Worm (Caenorhabditis elegans) whole organism, early embryonic: ENCODE results near the gene clec-264.

ENCODE experiments used
- B0310.2 ChIP-seq: sonication (generic microtip); optimal IDR thresholded peaks from 2 replicates; lab custom pipeline; 2016; ENCODE audit warnings: mild to moderate bottlenecking, missing genetic modification characterization, missing compliant biosample characterization
- F13C5.2 ChIP-seq: sonication (generic microtip); optimal IDR thresholded peaks from 2 replicates; lab custom pipeline; 2017; ENCODE audit warnings: mild to moderate bottlenecking, missing genetic modification characterization, inconsistent platforms, missing compliant biosample characterization
- aly-1 ChIP-seq: sonication (generic microtip); optimal IDR thresholded peaks from 2 replicates; lab custom pipeline; 2016; ENCODE audit warnings: missing genetic modification characterization, missing compliant biosample characterization
- ama-1 ChIP-seq: fragments of 150-350 bp; optimal IDR thresholded peaks from 2 replicates; lab custom pipeline; 2014
- ceh-13 ChIP-seq: fragments of 200-800 bp; sonication (Bioruptor generic); optimal IDR thresholded peaks from 2 replicates; lab custom pipeline; 2018; ENCODE audit warnings: mild to moderate bottlenecking, missing genetic modification characterization, missing compliant biosample characterization
- ceh-36 ChIP-seq: sonication (generic microtip); optimal IDR thresholded peaks from 2 replicates; lab custom pipeline; 2016; ENCODE audit warnings: missing genetic modification characterization, inconsistent platforms, missing compliant biosample characterization
- ets-7 ChIP-seq: sonication (generic microtip); optimal IDR thresholded peaks from 2 replicates; lab custom pipeline; 2016; ENCODE audit warnings: missing genotype, missing genetic modification characterization, missing compliant biosample characterization
- flt-1 ChIP-seq: fragments of 200-800 bp; sonication (Bioruptor generic); IDR thresholded peaks from 2 replicates; pipeline ENCODE4 v1.3.6; 2022; ENCODE audit warnings: missing genetic modification characterization, missing compliant biosample characterization
- hmbx-1 ChIP-seq: sonication (generic microtip); optimal IDR thresholded peaks from 2 replicates; lab custom pipeline; 2016; ENCODE audit warnings: mild to moderate bottlenecking, missing genetic modification characterization, missing compliant biosample characterization
- hmg-4 ChIP-seq: fragments of 200-800 bp; sonication (Bioruptor generic); optimal IDR thresholded peaks from 2 replicates; lab custom pipeline; 2018; ENCODE audit warnings: mild to moderate bottlenecking, missing genetic modification characterization, missing compliant biosample characterization
- hnd-1 ChIP-seq: sonication (generic microtip); optimal IDR thresholded peaks from 2 replicates; lab custom pipeline; 2016; ENCODE audit warnings: missing genetic modification characterization, missing compliant biosample characterization
- pes-1 ChIP-seq: fragments of 200-800 bp; sonication (Bioruptor generic); IDR thresholded peaks from 2 replicates; pipeline ENCODE4 v1.3.6; 2022; ENCODE audit warnings: missing genetic modification reagents, missing genetic modification characterization, missing compliant biosample characterization
- scrt-1 ChIP-seq: fragments of 200-800 bp; sonication (Bioruptor generic); IDR thresholded peaks from 2 replicates; pipeline ENCODE4 v1.3.6; 2022; ENCODE audit warnings: missing genetic modification characterization, missing compliant biosample characterization
- sea-1 ChIP-seq: fragments of 200-800 bp; sonication (Bioruptor generic); conservative IDR thresholded peaks from 2 replicates; pipeline ENCODE4 v1.3.6; 2022; ENCODE audit warnings: missing genetic modification characterization, missing compliant biosample characterization
- tbx-11 ChIP-seq: fragments of 200-800 bp; sonication (Bioruptor generic); IDR thresholded peaks from 2 replicates; pipeline ENCODE4 v1.3.6; 2022; ENCODE audit warnings: missing genetic modification characterization, missing compliant biosample characterization
- tbx-37 ChIP-seq: fragments of 200-800 bp; sonication (Bioruptor generic); conservative IDR thresholded peaks from 2 replicates; pipeline ENCODE4 v1.3.6; 2022; ENCODE audit warnings: missing genetic modification reagents, missing genetic modification characterization, missing compliant biosample characterization
- tra-4 ChIP-seq: sonication (generic microtip); optimal IDR thresholded peaks from 2 replicates; lab custom pipeline; 2017; ENCODE audit warnings: missing genetic modification characterization, missing compliant biosample characterization

Gene clec-264

ce11 chrV:20828820-20829219 is 21.7 kb downstream of the clec-264 start, which contains the start of gene sbt-1:
sbt-1 (minus strand) TSS chrV:20828881.
- TF ChIP-seq tra-4 (tag; lab: Kevin White, UChicago) (no peak), flt-1 (GFP tag; lab: Robert Waterston, UW) (no peak), ets-7 (tag; lab: Kevin White, UChicago) (no peak), hmbx-1 (tag; lab: Kevin White, UChicago) (no peak), hmg-4 (GFP tag; lab: Kevin White, UChicago) (no peak), sea-1 (GFP tag; lab: Robert Waterston, UW) (no peak), F13C5.2 (no peak)

DNA sequence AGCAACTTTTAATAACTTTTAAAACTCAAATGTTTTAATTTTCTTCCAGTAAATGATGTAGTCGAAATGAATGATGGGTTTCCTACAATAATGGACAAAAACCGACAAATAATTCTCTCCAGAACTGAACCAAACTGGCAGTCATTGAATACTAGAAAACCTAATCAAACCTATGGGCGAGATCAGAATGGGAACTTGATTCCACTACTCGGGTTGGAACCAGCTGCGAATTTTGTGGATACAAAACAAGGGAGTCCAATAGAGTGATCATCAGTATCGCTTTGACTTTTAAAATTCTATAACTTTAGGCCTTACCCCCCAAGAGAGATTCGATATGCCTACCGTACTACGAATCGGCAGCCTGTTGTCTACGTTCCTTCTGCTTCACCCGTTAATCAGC is 23.9 kb downstream of the clec-264 start:
- TF ChIP-seq ets-7 (tag; lab: Kevin White, UChicago): no peak
- no peak for TF ChIP-seq scrt-1 (GFP tag; lab: Robert Waterston, UW)
- no peak for TF ChIP-seq pes-1 (GFP tag; lab: Robert Waterston, UW)
- no peak for TF ChIP-seq hmbx-1 (tag; lab: Kevin White, UChicago)
- no peak for TF ChIP-seq tbx-11
- no peak for TF ChIP-seq F13C5.2
- no peak for TF ChIP-seq ama-1 (lab: Kevin White, UChicago)
- no peak for TF ChIP-seq hmg-4 (GFP tag; lab: Kevin White, UChicago)
- no peak for TF ChIP-seq flt-1 (GFP tag; lab: Robert Waterston, UW)
- TF ChIP-seq ceh-13 (GFP tag; lab: Kevin White, UChicago): no peak
- no peak for TF ChIP-seq aly-1 (tag; lab: Kevin White, UChicago)
- TF ChIP-seq tbx-37: no peak
- TF ChIP-seq ceh-36: no peak
- TF ChIP-seq sea-1 (GFP tag; lab: Robert Waterston, UW): no peak

DNA sequence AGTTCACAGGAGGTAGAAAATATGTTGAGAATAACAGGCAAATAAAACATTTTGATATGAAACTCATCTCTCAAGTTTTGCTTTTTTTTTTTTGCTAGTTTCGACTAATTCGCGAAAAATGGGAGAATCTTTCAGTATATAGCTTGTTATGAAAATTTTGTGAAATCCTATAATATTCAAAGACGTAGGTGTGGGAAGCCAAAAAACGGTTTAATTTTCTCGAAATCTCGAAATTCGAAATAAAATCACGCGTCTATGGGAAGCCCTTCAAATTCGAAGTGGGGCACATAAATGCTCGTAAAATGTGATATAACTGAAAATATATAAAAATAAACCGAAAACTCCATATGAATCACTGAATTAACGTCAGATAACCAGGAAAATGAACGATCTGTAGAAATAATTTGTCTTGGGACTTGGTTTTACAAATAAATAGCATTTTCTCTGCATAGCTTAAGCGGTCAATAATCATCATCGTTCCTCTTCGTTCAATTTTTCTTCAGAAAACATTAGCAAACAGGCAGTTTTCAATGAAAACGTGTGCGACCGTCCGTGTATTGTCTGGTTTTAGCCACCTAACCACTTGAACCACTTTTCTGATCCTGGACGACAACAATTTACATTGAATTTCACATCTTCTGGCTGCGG is 25.4 kb downstream of the clec-264 start, which contains the start of the genes gcy-22 and grl-14:
Gene gcy-22, minus strand, starts transcription at position 101 of the 648 bp plus-strand sequence.
Gene grl-14, plus strand, starts transcription at position 598 of the 648 bp plus-strand sequence.
- TF ChIP-seq aly-1 (tag; lab: Kevin White, UChicago): no peak
- no peak for TF ChIP-seq tbx-37
- no peak for TF ChIP-seq tbx-11
- TF ChIP-seq ets-7 (tag; lab: Kevin White, UChicago): no peak
- no peak for TF ChIP-seq ama-1 (lab: Kevin White, UChicago)
- TF ChIP-seq ceh-36: no peak

DNA sequence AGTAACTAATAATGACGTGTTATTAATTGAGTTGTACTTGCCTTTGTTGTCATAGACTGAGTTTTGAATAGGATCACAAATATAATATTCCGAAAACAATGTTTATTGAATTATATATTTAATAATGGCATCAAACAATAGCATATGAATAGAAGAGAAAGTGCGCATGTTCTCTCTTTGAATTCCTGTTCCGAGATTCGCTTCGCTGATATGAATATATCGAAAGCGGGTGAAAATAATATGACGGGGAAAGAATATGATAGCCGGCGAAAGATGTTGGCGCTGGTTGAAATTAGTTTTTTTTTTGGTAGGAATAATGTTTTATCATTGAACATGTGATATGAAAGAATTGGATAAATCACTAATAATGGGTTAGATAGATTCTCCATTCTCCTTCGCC is 30.5 kb downstream of the clec-264 start, which contains the start of gene T03D8.6:
Gene T03D8.6, minus strand, starts transcription at position 298 of the 400 bp plus-strand sequence.
- TF ChIP-seq pes-1 (GFP tag; lab: Robert Waterston, UW): no peak
- no peak for TF ChIP-seq hmg-4 (GFP tag; lab: Kevin White, UChicago)
- TF ChIP-seq tbx-37: no peak
- TF ChIP-seq flt-1 (GFP tag; lab: Robert Waterston, UW): no peak
- no peak for TF ChIP-seq ceh-36
- no peak for TF ChIP-seq ama-1 (lab: Kevin White, UChicago)
- no peak for TF ChIP-seq ets-7 (tag; lab: Kevin White, UChicago)
- TF ChIP-seq tra-4 (tag; lab: Kevin White, UChicago): no peak
- TF ChIP-seq hmbx-1 (tag; lab: Kevin White, UChicago): no peak
- TF ChIP-seq ceh-13 (GFP tag; lab: Kevin White, UChicago): no peak
- TF ChIP-seq B0310.2 (tag; lab: Kevin White, UChicago): no peak
- no peak for TF ChIP-seq tbx-11
- no peak for TF ChIP-seq aly-1 (tag; lab: Kevin White, UChicago)
- no peak for TF ChIP-seq hnd-1 (tag; lab: Kevin White, UChicago)
- no peak for TF ChIP-seq F13C5.2
- no peak for TF ChIP-seq sea-1 (GFP tag; lab: Robert Waterston, UW)
- no peak for TF ChIP-seq scrt-1 (GFP tag; lab: Robert Waterston, UW)

DNA sequence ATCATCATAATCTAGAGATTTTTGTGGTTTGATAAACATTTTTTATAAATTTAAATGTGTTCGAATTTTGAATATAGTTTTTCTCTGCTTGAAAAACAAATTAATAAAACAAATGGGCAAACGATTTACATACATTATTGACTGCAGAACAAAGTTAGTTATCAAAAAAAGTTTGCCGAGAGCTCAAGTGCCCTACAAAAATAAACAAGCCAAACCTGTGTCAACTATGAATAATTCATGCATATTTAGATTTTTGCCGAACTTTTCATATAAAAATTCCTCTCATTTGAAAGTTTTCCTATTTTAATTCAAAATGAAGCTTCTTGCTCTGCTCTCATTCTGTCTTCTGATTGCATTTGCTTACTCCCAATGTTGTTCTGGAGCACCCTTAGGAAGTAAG is 34.7 kb downstream of the clec-264 start, which contains the start of gene sshk-1:
Gene sshk-1, plus strand, starts transcription at position 301 of the 400 bp plus-strand sequence.
- TF ChIP-seq hnd-1 (tag; lab: Kevin White, UChicago): no peak
- TF ChIP-seq tbx-37: no peak
- TF ChIP-seq hmbx-1 (tag; lab: Kevin White, UChicago): no peak
- no peak for TF ChIP-seq ceh-36
- no peak for TF ChIP-seq ama-1 (lab: Kevin White, UChicago)
- no peak for TF ChIP-seq F13C5.2

ce11 chrV:20814424-20814823 is 36.1 kb downstream of the clec-264 start, which contains the start of gene Y44A6D.7:
Y44A6D.7 (plus strand) TSS chrV:20814724.
- TF ChIP-seq pes-1 (GFP tag; lab: Robert Waterston, UW) (no peak), B0310.2 (tag; lab: Kevin White, UChicago) (no peak), hmg-4 (GFP tag; lab: Kevin White, UChicago) (no peak), hmbx-1 (tag; lab: Kevin White, UChicago) (no peak), ama-1 (lab: Kevin White, UChicago) (no peak), tra-4 (tag; lab: Kevin White, UChicago) (no peak), F13C5.2 (no peak), tbx-37 (no peak), flt-1 (GFP tag; lab: Robert Waterston, UW) (no peak), scrt-1 (GFP tag; lab: Robert Waterston, UW) (no peak), hnd-1 (tag; lab: Kevin White, UChicago) (no peak), ets-7 (tag; lab: Kevin White, UChicago) (no peak), tbx-11 (no peak), ceh-36 (no peak), aly-1 (tag; lab: Kevin White, UChicago) (no peak)

DNA sequence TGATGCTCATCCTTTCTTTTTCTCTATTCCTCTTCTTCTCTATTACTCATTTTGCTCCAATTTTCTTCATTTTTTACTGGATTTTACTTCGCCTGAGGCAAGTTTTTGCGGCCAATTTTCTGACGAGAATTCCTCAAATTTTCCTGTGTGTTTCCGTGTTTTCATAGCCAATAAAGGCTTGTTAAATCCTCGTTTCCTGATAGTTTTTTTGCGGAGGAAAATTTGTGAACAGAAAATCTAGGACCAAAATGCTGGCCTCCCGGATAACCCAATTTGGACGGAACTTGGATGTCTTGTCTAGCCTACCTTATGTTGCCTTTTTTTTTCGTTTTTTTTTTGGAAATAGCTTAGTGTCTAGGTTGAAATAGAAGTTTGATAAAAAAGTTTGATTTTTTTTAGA is 36.9 kb downstream of the clec-264 start:
- no peak for TF ChIP-seq tra-4 (tag; lab: Kevin White, UChicago)
- no peak for TF ChIP-seq ceh-36
- no peak for TF ChIP-seq F13C5.2
- no peak for TF ChIP-seq hmbx-1 (tag; lab: Kevin White, UChicago)
- no peak for TF ChIP-seq scrt-1 (GFP tag; lab: Robert Waterston, UW)
- TF ChIP-seq ama-1 (lab: Kevin White, UChicago): no peak
- TF ChIP-seq ets-7 (tag; lab: Kevin White, UChicago): no peak
- TF ChIP-seq ceh-13 (GFP tag; lab: Kevin White, UChicago): no peak
- TF ChIP-seq tbx-11: no peak
- no peak for TF ChIP-seq pes-1 (GFP tag; lab: Robert Waterston, UW)
